Fruit fly (Drosophila melanogaster): ENCODE data around the gene CG18628.

Gene CG18628

dm6 chr3L:10678545-10679067 lies 39.1 kb downstream of the CG18628 start (continued):
- TF ChIP-seq CG6276 (GFP tag; optimal IDR thresholded peaks at IDR 0.05) (peak; percentile 88), CG9139 (GFP tag; optimal IDR thresholded peaks at IDR 0.05) (peak; percentile 82), CG6163 (GFP tag; IDR thresholded peaks at IDR 0.05) (peak; percentile 84; the same call in 2 of the 3 replicates), eg (GFP tag; IDR thresholded peaks at IDR 0.05) (peak; percentile 92), Blimp-1 (GFP tag; optimal IDR thresholded peaks at IDR 0.05) (peak; percentile 73), pdm3 (GFP tag; optimal IDR thresholded peaks at IDR 0.05) (peak; percentile 88), achi (GFP tag; optimal IDR thresholded peaks at IDR 0.05) (peak; percentile 87), CG8632 (GFP tag; optimal IDR thresholded peaks at IDR 0.05) (peak; percentile 84), Sox102F (GFP tag; optimal IDR thresholded peaks at IDR 0.05) (peak; percentile 85), Sox14 (GFP tag; optimal IDR thresholded peaks at IDR 0.05) (peak; percentile 91), Met (GFP tag; optimal IDR thresholded peaks at IDR 0.05) (peak; percentile 89), CG10669 (GFP tag; optimal IDR thresholded peaks at IDR 0.05) (peak; percentile 87), CG32006 (GFP tag; optimal IDR thresholded peaks at IDR 0.05) (peak; percentile 95), CG4318 (GFP tag; optimal IDR thresholded peaks at IDR 0.05) (peak; percentile 82), CG1621 (tag; optimal IDR thresholded peaks at IDR 0.05) (peak; percentile 84), CG7368 (GFP tag; optimal IDR thresholded peaks at IDR 0.05) (peak; percentile 66), Ets96B (tag; optimal IDR thresholded peaks at IDR 0.05) (peak; percentile 82), fd59A (GFP tag; optimal IDR thresholded peaks at IDR 0.05) (peak; percentile 83), vri (GFP tag; optimal IDR thresholded peaks at IDR 0.05) (peak; percentile 48), CG6808 (GFP tag; optimal IDR thresholded peaks at IDR 0.05) (peak; percentile 88), OdsH (GFP tag; optimal IDR thresholded peaks at IDR 0.05) (peak; percentile 87), Eip78C (GFP tag) (peak; percentile 97), Hr39 (GFP tag; optimal IDR thresholded peaks at IDR 0.05) (peak; percentile 79), CG10631 (GFP tag; optimal IDR thresholded peaks at IDR 0.05) (peak; percentile 94), spab (GFP tag; optimal IDR thresholded peaks at IDR 0.05) (peak; percentile 85), fd85E (GFP tag; optimal IDR thresholded peaks at IDR 0.05) (no peak), cyc (GFP tag; optimal IDR thresholded peaks at IDR 0.05) (peak; percentile 80), CG3032 (tag; optimal IDR thresholded peaks at IDR 0.05) (peak; percentile 92), Gug (GFP tag; IDR thresholded peaks at IDR 0.05) (peak; percentile 86), net (GFP tag; optimal IDR thresholded peaks at IDR 0.05) (peak; percentile 88), CG11762 (GFP tag; optimal IDR thresholded peaks at IDR 0.05; ENCODE audit: insufficient read depth) (peak; percentile 77), fkh (GFP tag; optimal IDR thresholded peaks at IDR 0.05) (peak; percentile 70)

DNA sequence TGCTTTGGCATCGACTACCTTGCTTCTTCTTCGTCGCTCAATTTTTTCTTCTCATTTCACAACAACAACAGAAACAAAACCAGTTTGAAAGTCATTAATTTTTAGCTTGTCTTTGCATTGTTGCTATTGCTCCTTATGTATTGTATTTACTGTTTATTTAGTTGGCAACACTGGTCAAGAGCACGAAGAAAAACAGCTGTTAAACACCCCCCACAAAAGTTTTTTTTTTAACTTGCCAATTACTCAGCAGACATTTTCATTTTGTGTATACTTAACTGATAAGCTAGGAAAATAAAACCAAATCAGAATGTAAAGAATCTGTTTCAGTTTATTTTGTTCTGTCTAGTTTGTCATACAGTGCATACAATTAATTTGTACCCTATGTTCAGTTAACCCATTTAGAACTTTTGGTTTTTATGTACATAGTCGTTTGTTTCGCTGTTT lies 40.2 kb downstream of the CG18628 start:
- TF ChIP-seq cyc (GFP tag; optimal IDR thresholded peaks at IDR 0.05), result no peak
- peak; percentile 16 for TF ChIP-seq Eip75B (GFP tag; optimal IDR thresholded peaks at IDR 0.05)
- peak; percentile 30 for TF ChIP-seq achi (GFP tag; optimal IDR thresholded peaks at IDR 0.05)
- TF ChIP-seq Hr39 (GFP tag; optimal IDR thresholded peaks at IDR 0.05), result no peak
- TF ChIP-seq dsx (GFP tag; optimal IDR thresholded peaks at IDR 0.05; ENCODE audit: poor library complexity, severe bottlenecking), result peak; percentile 29
- no peak for TF ChIP-seq topi (GFP tag; optimal IDR thresholded peaks at IDR 0.05)
- TF ChIP-seq salr (GFP tag; optimal IDR thresholded peaks at IDR 0.05), result peak in 1 of 2 experiments; percentile 13
- 0 out of 2 replicates have a peak, but pooled peaks have one; percentile 32 for TF ChIP-seq CG11294 (GFP tag; IDR thresholded peaks at IDR 0.05)
- no peak for TF ChIP-seq svp (GFP tag)
- TF ChIP-seq lz (GFP tag; optimal IDR thresholded peaks at IDR 0.05), result no peak
- TF ChIP-seq CG7368 (GFP tag; optimal IDR thresholded peaks at IDR 0.05), result no peak
- TF ChIP-seq CG8119 (GFP tag; IDR thresholded peaks at IDR 0.05), result peak; percentile 52; the same call in 2 of the 3 replicates
- peak; percentile 0 for TF ChIP-seq CG9139 (GFP tag; optimal IDR thresholded peaks at IDR 0.05)
- peak; percentile 21 for TF ChIP-seq OdsH (GFP tag; optimal IDR thresholded peaks at IDR 0.05)
- no peak for TF ChIP-seq pdm3 (GFP tag; optimal IDR thresholded peaks at IDR 0.05)
- no peak for TF ChIP-seq Smox (GFP tag; optimal IDR thresholded peaks at IDR 0.05)
- no peak for TF ChIP-seq Lpt (GFP tag; optimal IDR thresholded peaks at IDR 0.05)
- peak; percentile 22 for TF ChIP-seq CG6276 (GFP tag; optimal IDR thresholded peaks at IDR 0.05)
- TF ChIP-seq Sox14 (GFP tag; optimal IDR thresholded peaks at IDR 0.05), result peak; percentile 34
- no peak for TF ChIP-seq CG6792 (GFP tag; optimal IDR thresholded peaks at IDR 0.05)
- peak in 1 of 2 experiments; percentile 38 for TF ChIP-seq ss (GFP tag; optimal IDR thresholded peaks at IDR 0.05)
- no peak for TF ChIP-seq spab (GFP tag; optimal IDR thresholded peaks at IDR 0.05)
- TF ChIP-seq CG3032 (tag; optimal IDR thresholded peaks at IDR 0.05), result no peak
- peak; percentile 75 for TF ChIP-seq Eip78C (GFP tag)
- TF ChIP-seq fd59A (GFP tag; optimal IDR thresholded peaks at IDR 0.05), result no peak
- no peak for TF ChIP-seq Eip93F (GFP tag; optimal IDR thresholded peaks at IDR 0.05)
- peak; percentile 24 for TF ChIP-seq acj6 (GFP tag; optimal IDR thresholded peaks at IDR 0.05)
- no peak; the same call in 1 of the 2 replicates for TF ChIP-seq CG15336 (GFP tag; IDR thresholded peaks at IDR 0.05)
- TF ChIP-seq esn (GFP tag; optimal IDR thresholded peaks at IDR 0.05), result peak; percentile 7
- TF ChIP-seq CG10669 (GFP tag; optimal IDR thresholded peaks at IDR 0.05), result peak; percentile 7
- TF ChIP-seq Sox102F (GFP tag; optimal IDR thresholded peaks at IDR 0.05), result peak; percentile 26
